Fruit fly (Drosophila melanogaster) whole organism, embryonic: ENCODE measurements around the gene Mtp.
A peak's percentile ranks its signal among the peaks of the same experiment; 100 is the strongest.

ENCODE experiments used
- Asciz ChIP-seq: fragments of 200-800 bp; sonication (Bioruptor generic); optimal IDR thresholded peaks from 2 replicates; lab custom pipeline; 2017; ENCODE audit warnings: missing biosample characterization, mild to moderate bottlenecking, missing genetic modification characterization, missing genetic modification reagents
- B-H1 ChIP-seq: fragments of 200-800 bp; sonication (Bioruptor generic); IDR thresholded peaks from 3 replicates; pipeline ENCODE4 v1.3.6; 2022; ENCODE audit warnings: missing biosample characterization, missing genetic modification characterization
- CG10147 ChIP-seq: fragments of 200-800 bp; sonication (Bioruptor generic); optimal IDR thresholded peaks from 2 replicates; lab custom pipeline; 2019; ENCODE audit warnings: missing biosample characterization, mild to moderate bottlenecking, missing genetic modification characterization, moderate library complexity
- CG10274 ChIP-seq: fragments of 200-800 bp; sonication (Bioruptor generic); optimal IDR thresholded peaks from 3 replicates; lab custom pipeline; 2017; ENCODE audit warnings: missing biosample characterization, mild to moderate bottlenecking, missing genetic modification characterization
- CG10321 ChIP-seq: fragments of 200-800 bp; sonication (Bioruptor generic); IDR thresholded peaks from 2 replicates; pipeline ENCODE4 v1.3.6; 2022; ENCODE audit warnings: missing biosample characterization, missing genetic modification characterization
- CG10462 ChIP-seq: fragments of 200-800 bp; sonication (Bioruptor generic); optimal IDR thresholded peaks from 2 replicates; lab custom pipeline; 2016; ENCODE audit warnings: missing biosample characterization, missing genetic modification characterization
- CG10543 ChIP-seq: fragments of 200-800 bp; sonication (Bioruptor generic); optimal IDR thresholded peaks from 3 replicates; lab custom pipeline; 2017; ENCODE audit warnings: missing biosample characterization, mild to moderate bottlenecking, missing genetic modification characterization, moderate library complexity
- CG13287 ChIP-seq: fragments of 200-800 bp; sonication (Bioruptor generic); IDR thresholded peaks from 2 replicates; pipeline ENCODE4 v1.3.6; 2022; ENCODE audit warnings: missing biosample characterization, missing genetic modification characterization; ENCODE audit not compliant: partially characterized antibody
- CG15011 ChIP-seq: fragments of 200-800 bp; sonication (Bioruptor generic); optimal IDR thresholded peaks from 3 replicates; lab custom pipeline; 2018; ENCODE audit warnings: missing biosample characterization, mild to moderate bottlenecking, missing genetic modification characterization
- CG15514 ChIP-seq: fragments of 200-800 bp; sonication (Bioruptor generic); optimal IDR thresholded peaks from 3 replicates; lab custom pipeline; 2017; ENCODE audit warnings: missing biosample characterization, missing genetic modification characterization, mild to moderate bottlenecking, moderate library complexity, missing genetic modification reagents
- CG16863 ChIP-seq: fragments of 200-800 bp; sonication (Bioruptor generic); optimal IDR thresholded peaks from 3 replicates; lab custom pipeline; 2016; ENCODE audit warnings: missing biosample characterization, missing genetic modification characterization
- CG17568 ChIP-seq: fragments of 200-800 bp; sonication (Bioruptor generic); optimal IDR thresholded peaks from 2 replicates; lab custom pipeline; 2018; ENCODE audit warnings: missing biosample characterization, mild to moderate bottlenecking, missing genetic modification characterization, moderate library complexity
- CG17612 ChIP-seq: fragments of 200-800 bp; sonication (Bioruptor generic); IDR thresholded peaks from 2 replicates; pipeline ENCODE4 v1.3.6; 2022; ENCODE audit warnings: missing biosample characterization, missing genetic modification characterization
- CG18011 ChIP-seq: fragments of 200-800 bp; sonication (Bioruptor generic); optimal IDR thresholded peaks from 2 replicates; lab custom pipeline; 2017; ENCODE audit warnings: missing biosample characterization, missing genetic modification characterization, mild to moderate bottlenecking, moderate library complexity, missing genotype
- CG2202 ChIP-seq: fragments of 200-800 bp; sonication (Bioruptor generic); optimal IDR thresholded peaks from 2 replicates; lab custom pipeline; 2018; ENCODE audit warnings: missing biosample characterization, mild to moderate bottlenecking, missing genetic modification characterization
- CG3838 ChIP-seq: fragments of 200-800 bp; sonication (Bioruptor generic); optimal IDR thresholded peaks from 3 replicates; lab custom pipeline; 2016; ENCODE audit warnings: missing biosample characterization, missing genetic modification characterization
- CG4328 ChIP-seq: fragments of 200-800 bp; sonication (Bioruptor generic); optimal IDR thresholded peaks from 3 replicates; lab custom pipeline; 2017; ENCODE audit warnings: missing biosample characterization, missing genetic modification reagents, missing genetic modification characterization
- CG43689 ChIP-seq: fragments of 200-800 bp; sonication (Bioruptor generic); IDR thresholded peaks from 2 replicates; pipeline ENCODE4 v1.3.6; 2022; ENCODE audit warnings: missing biosample characterization, missing genetic modification characterization
- CG6654 ChIP-seq: fragments of 200-800 bp; sonication (Bioruptor generic); optimal IDR thresholded peaks from 2 replicates; lab custom pipeline; 2017; ENCODE audit warnings: missing biosample characterization, mild to moderate bottlenecking, missing genetic modification characterization
- CG6854 ChIP-seq: fragments of 200-800 bp; sonication (Bioruptor generic); optimal IDR thresholded peaks from 3 replicates; lab custom pipeline; 2017; ENCODE audit warnings: missing biosample characterization, mild to moderate bottlenecking, missing genetic modification characterization
- CG8388 ChIP-seq: fragments of 200-800 bp; sonication (Bioruptor generic); optimal IDR thresholded peaks from 2 replicates; lab custom pipeline; 2019; ENCODE audit warnings: missing biosample characterization, mild to moderate bottlenecking, missing genetic modification characterization, moderate library complexity
- CG9727 ChIP-seq: fragments of 200-800 bp; sonication (Bioruptor generic); optimal IDR thresholded peaks from 3 replicates; lab custom pipeline; 2017; ENCODE audit warnings: missing biosample characterization, mild to moderate bottlenecking, missing genetic modification characterization
- Dip3 ChIP-seq: fragments of 200-800 bp; sonication (Bioruptor generic); optimal IDR thresholded peaks from 3 replicates; lab custom pipeline; 2016; ENCODE audit warnings: missing biosample characterization, missing genetic modification characterization
- GATAe ChIP-seq: fragments of 200-800 bp; sonication (Bioruptor generic); conservative IDR thresholded peaks from 2 replicates; pipeline ENCODE4 v1.3.6; 2022; ENCODE audit warnings: missing biosample characterization, missing genetic modification characterization
- Max ChIP-seq: fragments of 200-800 bp; sonication (Bioruptor generic); optimal IDR thresholded peaks from 2 replicates; lab custom pipeline; 2016; ENCODE audit warnings: missing biosample characterization, mild to moderate bottlenecking, missing genetic modification characterization
- Oli ChIP-seq: fragments of 200-800 bp; sonication (Bioruptor generic); optimal IDR thresholded peaks from 2 replicates; lab custom pipeline; 2018; ENCODE audit warnings: missing biosample characterization, mild to moderate bottlenecking, missing genetic modification characterization, moderate library complexity
- Optix ChIP-seq: fragments of 200-800 bp; sonication (Bioruptor generic); IDR thresholded peaks from 3 replicates; pipeline ENCODE4 v1.3.6; 2022; ENCODE audit warnings: missing biosample characterization, missing genetic modification characterization
- Sox100B ChIP-seq: fragments of 200-800 bp; sonication (Bioruptor generic); optimal IDR thresholded peaks from 3 replicates; lab custom pipeline; 2018; ENCODE audit warnings: missing biosample characterization, mild to moderate bottlenecking, missing genetic modification characterization
- Sry-β ChIP-seq: fragments of 200-800 bp; sonication (Bioruptor generic); optimal IDR thresholded peaks from 2 replicates; lab custom pipeline; 2018; ENCODE audit warnings: missing biosample characterization, mild to moderate bottlenecking, missing genetic modification characterization, moderate library complexity
- ato ChIP-seq: fragments of 200-800 bp; sonication (Bioruptor generic); IDR thresholded peaks from 2 replicates; pipeline ENCODE4 v1.3.6; 2022; ENCODE audit warnings: missing biosample characterization, missing genetic modification characterization; ENCODE audit not compliant: partially characterized antibody
- bowl ChIP-seq: fragments of 200-800 bp; sonication (Bioruptor generic); IDR thresholded peaks from 2 replicates; pipeline ENCODE4 v1.3.6; 2022; ENCODE audit warnings: missing biosample characterization, missing genetic modification characterization
- cad ChIP-seq: fragments of >200 bp; optimal IDR thresholded peaks from 2 replicates; lab custom pipeline; 2017; ENCODE audit warnings: missing biosample characterization, missing genetic modification characterization
- corto ChIP-seq: fragments of 200-800 bp; sonication (Bioruptor generic); optimal IDR thresholded peaks from 2 replicates; lab custom pipeline; 2016; ENCODE audit warnings: missing biosample characterization, mild to moderate bottlenecking, missing genetic modification characterization, moderate library complexity
- crc ChIP-seq: fragments of 200-800 bp; sonication (Bioruptor generic); optimal IDR thresholded peaks from 2 replicates; lab custom pipeline; 2016; ENCODE audit warnings: missing biosample characterization, missing genetic modification characterization
- disco-r ChIP-seq: fragments of 200-800 bp; sonication (Bioruptor generic); optimal IDR thresholded peaks from 2 replicates; lab custom pipeline; 2016; ENCODE audit warnings: missing biosample characterization, missing genetic modification characterization
- dmrt99B ChIP-seq: fragments of 200-800 bp; sonication (Bioruptor generic); optimal IDR thresholded peaks from 2 replicates; lab custom pipeline; 2018; ENCODE audit warnings: missing biosample characterization, mild to moderate bottlenecking, missing genetic modification characterization, moderate library complexity
- en ChIP-seq: fragments of 200-800 bp; sonication (Bioruptor generic); optimal IDR thresholded peaks from 2 replicates; lab custom pipeline; 2016; ENCODE audit warnings: missing biosample characterization, missing genetic modification characterization
- fd3F ChIP-seq: fragments of 200-800 bp; sonication (Bioruptor generic); optimal IDR thresholded peaks from 2 replicates; lab custom pipeline; 2018; ENCODE audit warnings: missing biosample characterization, mild to moderate bottlenecking, missing genetic modification characterization, moderate library complexity
- fru ChIP-seq: fragments of >200 bp; optimal IDR thresholded peaks from 2 replicates; lab custom pipeline; 2017
- jumu ChIP-seq: fragments of 200-800 bp; sonication (Bioruptor generic); optimal IDR thresholded peaks from 3 replicates; lab custom pipeline; 2016; ENCODE audit warnings: missing biosample characterization, missing genetic modification characterization
- ken ChIP-seq: fragments of 200-800 bp; sonication (Bioruptor generic); IDR thresholded peaks from 3 replicates; pipeline ENCODE4 v1.3.6; 2022; ENCODE audit warnings: missing biosample characterization, missing genetic modification characterization
- kni ChIP-seq: fragments of 200-800 bp; sonication (Bioruptor generic); optimal IDR thresholded peaks from 3 replicates; lab custom pipeline; 2017; ENCODE audit warnings: mild to moderate bottlenecking, missing biosample characterization, missing genetic modification reagents, missing genetic modification characterization
- psq ChIP-seq: fragments of 200-800 bp; sonication (Bioruptor generic); optimal IDR thresholded peaks from 2 replicates; lab custom pipeline; 2017; ENCODE audit warnings: missing biosample characterization, missing genetic modification characterization
- run ChIP-seq: fragments of 200-800 bp; sonication (Bioruptor generic); optimal IDR thresholded peaks from 3 replicates; lab custom pipeline; 2018; ENCODE audit warnings: missing biosample characterization, mild to moderate bottlenecking, missing genetic modification characterization
- sug ChIP-seq: fragments of 200-800 bp; optimal IDR thresholded peaks from 2 replicates; lab custom pipeline; 2019; ENCODE audit warnings: missing biosample characterization, mild to moderate bottlenecking, missing genetic modification characterization, moderate library complexity
- tap ChIP-seq: fragments of 200-800 bp; optimal IDR thresholded peaks from 3 replicates; lab custom pipeline; 2019; ENCODE audit warnings: missing biosample characterization, mild to moderate bottlenecking, missing genetic modification characterization, moderate library complexity
- tx ChIP-seq: fragments of 200-800 bp; sonication (Bioruptor generic); optimal IDR thresholded peaks from 2 replicates; lab custom pipeline; 2016; ENCODE audit warnings: missing biosample characterization, missing genetic modification characterization
- unpg ChIP-seq: fragments of 200-800 bp; sonication (Bioruptor generic); optimal IDR thresholded peaks from 3 replicates; lab custom pipeline; 2018; ENCODE audit warnings: missing biosample characterization, mild to moderate bottlenecking, missing genetic modification characterization, moderate library complexity
- wek ChIP-seq: fragments of 200-800 bp; sonication (Bioruptor generic); optimal IDR thresholded peaks from 3 replicates; lab custom pipeline; 2018; ENCODE audit warnings: missing biosample characterization, mild to moderate bottlenecking, missing genetic modification characterization, moderate library complexity

Gene Mtp

dm6 chr2L:20881353-20882079, 41.2 kb downstream of the Mtp start (continued):
- TF ChIP-seq CG10274 (GFP tag; lab: Kevin White, UChicago) (no peak), CG2202 (tag; lab: Kevin White, UChicago) (no peak), cad (no peak), CG16863 (GFP tag; lab: Kevin White, UChicago) (peak; percentile 17), tx (GFP tag; lab: Kevin White, UChicago) (no peak), CG4328 (GFP tag; lab: Kevin White, UChicago) (no peak), Oli (tag; lab: Kevin White, UChicago) (peak; percentile 38), kni (GFP tag; lab: Kevin White, UChicago) (peak; percentile 35), Asciz (GFP tag; lab: Kevin White, UChicago) (peak; percentile 29), CG10147 (peak; percentile 22), CG10462 (GFP tag; lab: Kevin White, UChicago) (no peak), GATAe (no peak), CG13287 (GFP tag; lab: Robert Waterston, UW) (no peak), fru (lab: Kevin White, UChicago) (no peak), psq (GFP tag; lab: Kevin White, UChicago) (no peak), B-H1 (GFP tag; lab: Robert Waterston, UW) (peak; percentile 49; the same call in 1 of the 3 replicates), jumu (GFP tag; lab: Kevin White, UChicago) (peak; percentile 55), run (tag; lab: Kevin White, UChicago) (no peak), CG8388 (GFP tag; lab: Kevin White, UChicago) (peak; percentile 18), Sox100B (GFP tag; lab: Kevin White, UChicago) (peak; percentile 45), CG17612 (peak; percentile 30; the same call in 1 of the 2 replicates), bowl (GFP tag; lab: Robert Waterston, UW) (no peak), Optix (GFP tag; lab: Robert Waterston, UW) (no peak; the same call in 2 of the 3 replicates), Max (GFP tag; lab: Kevin White, UChicago) (peak; percentile 20), CG18011 (GFP tag; lab: Kevin White, UChicago) (no peak), crc (GFP tag; lab: Kevin White, UChicago) (no peak), CG15011 (GFP tag; lab: Kevin White, UChicago) (peak; percentile 55), CG3838 (GFP tag; lab: Kevin White, UChicago) (no peak), ken (GFP tag; lab: Robert Waterston, UW) (0 out of 3 replicates have a peak, but pooled peaks have one; percentile 33), en (GFP tag; lab: Kevin White, UChicago) (no peak), disco-r (no peak), ato (GFP tag; lab: Robert Waterston, UW) (no peak), CG43689 (GFP tag; lab: Robert Waterston, UW) (0 out of 2 replicates have a peak, but pooled peaks have one; percentile 17), CG6854 (no peak), CG10543 (GFP tag; lab: Kevin White, UChicago) (peak; percentile 4), unpg (no peak), sug (tag; lab: Kevin White, UChicago) (no peak), fd3F (GFP tag; lab: Kevin White, UChicago) (peak; percentile 26), CG15514 (GFP tag; lab: Kevin White, UChicago) (peak; percentile 47), CG9727 (GFP tag; lab: Kevin White, UChicago) (peak; percentile 45), Dip3 (GFP tag; lab: Kevin White, UChicago) (peak; percentile 54), corto (GFP tag; lab: Kevin White, UChicago) (no peak), wek (peak; percentile 19), CG6654 (GFP tag; lab: Kevin White, UChicago) (no peak), CG10321 (GFP tag; lab: Robert Waterston, UW) (no peak), dmrt99B (tag; lab: Kevin White, UChicago) (peak; percentile 29), Sry-β (GFP tag; lab: Kevin White, UChicago) (no peak), tap (tag; lab: Kevin White, UChicago) (no peak), CG17568 (GFP tag; lab: Kevin White, UChicago) (no peak)
